Fruit fly (Drosophila melanogaster) whole organism, wandering third instar larva: ENCODE results near the gene fmt.

Source experiments
- Abd-B ChIP-seq: fragments of >200 bp; optimal IDR thresholded peaks from 2 replicates; lab custom pipeline; 2017; ENCODE audit warnings: missing biosample characterization, missing genetic modification characterization
- CG32264 ChIP-seq: fragments of 200-800 bp; sonication (Bioruptor generic); optimal IDR thresholded peaks from 2 replicates; lab custom pipeline; 2016; ENCODE audit warnings: missing biosample characterization, missing genetic modification characterization
- CG9705 ChIP-seq: fragments of 200-800 bp; sonication (Bioruptor generic); optimal IDR thresholded peaks from 2 replicates; lab custom pipeline; 2018; ENCODE audit warnings: missing biosample characterization, mild to moderate bottlenecking, missing genetic modification characterization
- HLH106 ChIP-seq: fragments of 200-800 bp; optimal IDR thresholded peaks from 3 replicates; lab custom pipeline; 2019; ENCODE audit warnings: missing biosample characterization, mild to moderate bottlenecking, missing genetic modification characterization, moderate library complexity
- Hr83 ChIP-seq: fragments of 200-300 bp; sonication (Bioruptor generic); optimal IDR thresholded peaks from 2 replicates; lab custom pipeline; 2016; ENCODE audit warnings: missing biosample characterization, mild to moderate bottlenecking, missing genetic modification characterization, moderate library complexity; ENCODE audit not compliant: poor library complexity, severe bottlenecking
- Rel ChIP-seq, 2 experiments: fragments of 200-800 bp; sonication (Bioruptor generic) in 1 of 2; optimal IDR thresholded peaks; 2 replicates in 1 of 2; 3 replicates in 1 of 2; lab custom pipeline; 2016 to 2019; ENCODE audit warnings: mild to moderate bottlenecking in 2 of 2, missing biosample characterization in 2 of 2, missing genetic modification characterization in 2 of 2, moderate library complexity in 1 of 2
- h ChIP-seq: fragments of 200-800 bp; sonication (Bioruptor generic); optimal IDR thresholded peaks from 3 replicates; lab custom pipeline; 2016; ENCODE audit warnings: missing biosample characterization, mild to moderate bottlenecking, missing genetic modification characterization
- pan ChIP-seq: fragments of >200 bp; optimal IDR thresholded peaks from 2 replicates; lab custom pipeline; 2017
- usp ChIP-seq: fragments of >200 bp; optimal IDR thresholded peaks from 2 replicates; lab custom pipeline; 2017; ENCODE audit warnings: missing biosample characterization, missing genetic modification characterization

- TF ChIP-seq h (GFP tag; lab: Kevin White, UChicago) (no peak), pan (lab: Kevin White, UChicago) (no peak), HLH106 (tag; lab: Kevin White, UChicago) (no peak), CG9705 (GFP tag; lab: Kevin White, UChicago) (no peak), Hr83 (GFP tag; lab: Kevin White, UChicago) (no peak), Rel (GFP tag; optimal IDR thresholded peaks at IDR 0.05; lab: Kevin White, UChicago) (no peak), Rel (tag; optimal IDR thresholded peaks at IDR 0.05; lab: Kevin White, UChicago) (no peak), Abd-B (GFP tag; lab: Kevin White, UChicago) (no peak), CG32264 (no peak), usp (GFP tag; lab: Kevin White, UChicago) (no peak)
Measured at dm6 chr3L:6140771-6141472, 32.8 kb downstream of the fmt start.
